Worm (Caenorhabditis elegans) whole organism, young adult: ENCODE measurements around the gene mocs-1.

Source experiments
- B0035.1 ChIP-seq: sonication (generic microtip); optimal IDR thresholded peaks from 2 replicates; lab custom pipeline; 2016; ENCODE audit warnings: missing genetic modification characterization, mild to moderate bottlenecking, missing compliant biosample characterization, missing genotype, missing genetic modification reagents
- hlh-26 ChIP-seq: fragments of 200-800 bp; sonication (Bioruptor generic); conservative IDR thresholded peaks from 2 replicates; pipeline ENCODE4 v1.3.6; 2022; ENCODE audit warnings: missing genetic modification reagents, missing genetic modification characterization, missing compliant biosample characterization
- pha-4 ChIP-seq: fragments of 150-350 bp; sonication (generic microtip); optimal IDR thresholded peaks from 2 replicates; lab custom pipeline; 2014; ENCODE audit warnings: missing biosample characterization, missing genetic modification reagents, missing genetic modification characterization
- unc-62 ChIP-seq: fragments of 150-350 bp; optimal IDR thresholded peaks from 2 replicates; lab custom pipeline; 2014; ENCODE audit warnings: missing biosample characterization, missing genetic modification reagents, missing genetic modification characterization

ce11 chrX:15427931-15428330, 12.7 kb downstream of the mocs-1 start, which contains the start of gene nas-13:
- TF ChIP-seq hlh-26 (GFP tag; lab: Robert Waterston, UW) (no peak), B0035.1 (tag; lab: Kevin White, UChicago) (no peak), pha-4 (no peak), unc-62 (no peak)
